Worm (Caenorhabditis elegans) whole organism, young adult: ENCODE measurements around the gene F17C11.22.

Experiments
- B0019.2 ChIP-seq: fragments of 200-800 bp; sonication (Bioruptor generic); conservative IDR thresholded peaks from 2 replicates; pipeline ENCODE4 v1.3.6; 2022; ENCODE audit warnings: missing genetic modification reagents, missing genetic modification characterization, missing compliant biosample characterization
- C06A6.2 ChIP-seq: fragments of 200-800 bp; sonication (Bioruptor generic); conservative IDR thresholded peaks from 2 replicates; pipeline ENCODE4 v1.3.6; 2022; ENCODE audit warnings: missing genetic modification characterization, missing compliant biosample characterization
- D2030.7 ChIP-seq: fragments of 200-800 bp; sonication (Bioruptor generic); IDR thresholded peaks from 2 replicates; pipeline ENCODE4 v1.3.6; 2022; ENCODE audit warnings: missing genetic modification reagents, missing genetic modification characterization, missing compliant biosample characterization
- F33H1.4 ChIP-seq: fragments of 200-800 bp; sonication (Bioruptor generic); IDR thresholded peaks from 2 replicates; pipeline ENCODE4 v1.3.6; 2022; ENCODE audit warnings: missing genetic modification reagents, missing genetic modification characterization, missing compliant biosample characterization
- F52B5.7 ChIP-seq: sonication (generic microtip); optimal IDR thresholded peaks from 2 replicates; lab custom pipeline; 2016; ENCODE audit warnings: mild to moderate bottlenecking, missing genetic modification characterization, missing compliant biosample characterization
- F55B11.4 ChIP-seq: sonication (generic microtip); optimal IDR thresholded peaks from 2 replicates; lab custom pipeline; 2016; ENCODE audit warnings: missing compliant biosample characterization, missing genetic modification characterization, borderline replicate concordance; ENCODE audit not compliant: insufficient read depth
- F57C9.4 ChIP-seq: sonication (generic microtip); optimal IDR thresholded peaks from 2 replicates; lab custom pipeline; 2017; ENCODE audit warnings: mild to moderate bottlenecking, missing genetic modification characterization, missing compliant biosample characterization
- K11D2.4 ChIP-seq: fragments of 200-800 bp; sonication (Bioruptor generic); IDR thresholded peaks from 2 replicates; pipeline ENCODE4 v1.3.6; 2022; ENCODE audit warnings: missing genetic modification reagents, missing genetic modification characterization, missing compliant biosample characterization
- Y67H2A.10 ChIP-seq: fragments of 200-800 bp; sonication (Bioruptor generic); conservative IDR thresholded peaks from 2 replicates; pipeline ENCODE4 v1.3.6; 2022; ENCODE audit warnings: missing genetic modification reagents, missing genetic modification characterization, missing compliant biosample characterization
- Y95B8A.8 ChIP-seq: fragments of 200-800 bp; sonication (Bioruptor generic); IDR thresholded peaks from 2 replicates; pipeline ENCODE4 v1.3.6; 2022; ENCODE audit warnings: missing genetic modification reagents, missing genetic modification characterization, missing compliant biosample characterization
- akir-1 ChIP-seq: fragments of 200-800 bp; sonication (Bioruptor generic); optimal IDR thresholded peaks from 2 replicates; lab custom pipeline; 2018; ENCODE audit warnings: mild to moderate bottlenecking, missing genetic modification characterization, moderate library complexity, missing compliant biosample characterization
- aptf-2 ChIP-seq: fragments of 200-800 bp; sonication (Bioruptor generic); conservative IDR thresholded peaks from 2 replicates; pipeline ENCODE4 v1.3.6; 2022; ENCODE audit warnings: missing genetic modification reagents, missing genetic modification characterization, missing compliant biosample characterization
- atf-7 ChIP-seq: sonication (generic microtip); optimal IDR thresholded peaks from 2 replicates; lab custom pipeline; 2017; ENCODE audit warnings: mild to moderate bottlenecking, missing genetic modification characterization, missing compliant biosample characterization
- athp-1 ChIP-seq: sonication (generic microtip); optimal IDR thresholded peaks from 2 replicates; lab custom pipeline; 2017; ENCODE audit warnings: mild to moderate bottlenecking, missing genetic modification characterization, missing compliant biosample characterization
- attf-3 ChIP-seq: fragments of 200-800 bp; sonication (Bioruptor generic); conservative IDR thresholded peaks from 2 replicates; pipeline ENCODE4 v1.3.6; 2022; ENCODE audit warnings: missing genetic modification reagents, missing genetic modification characterization, missing compliant biosample characterization
- cebp-1 ChIP-seq, 2 experiments: fragments of 200-800 bp in 1 of 2; sonication (Bioruptor generic) in 1 of 2; sonication (generic microtip) in 1 of 2; IDR thresholded peaks in 1 of 2; optimal IDR thresholded peaks in 1 of 2; 2 replicates each; pipeline versions ENCODE4 v1.3.6 to Lab custom; 2017 to 2022; ENCODE audit warnings: missing compliant biosample characterization in 2 of 2, missing genetic modification characterization in 2 of 2, mild to moderate bottlenecking in 1 of 2, missing genetic modification reagents in 1 of 2, moderate library complexity in 1 of 2
- ceh-79 ChIP-seq: sonication (generic microtip); optimal IDR thresholded peaks from 2 replicates; lab custom pipeline; 2017; ENCODE audit warnings: mild to moderate bottlenecking, missing genetic modification characterization, missing compliant biosample characterization
- ceh-91 ChIP-seq: fragments of 200-800 bp; sonication (Bioruptor generic); IDR thresholded peaks from 2 replicates; pipeline ENCODE4 v1.3.6; 2022; ENCODE audit warnings: missing genetic modification reagents, missing genetic modification characterization, missing compliant biosample characterization
- dox-1 ChIP-seq: fragments of 200-800 bp; sonication (Bioruptor generic); IDR thresholded peaks from 2 replicates; pipeline ENCODE4 v1.3.6; 2022; ENCODE audit warnings: missing genetic modification reagents, missing genetic modification characterization, missing compliant biosample characterization
- egl-44 ChIP-seq: fragments of 200-800 bp; sonication (Bioruptor generic); IDR thresholded peaks from 2 replicates; pipeline ENCODE4 v1.3.6; 2022; ENCODE audit warnings: missing genetic modification reagents, missing genetic modification characterization, missing compliant biosample characterization
- fkh-3 ChIP-seq: sonication (generic microtip); optimal IDR thresholded peaks from 2 replicates; lab custom pipeline; 2016; ENCODE audit warnings: mild to moderate bottlenecking, missing genetic modification characterization, missing compliant biosample characterization
- him-1 ChIP-seq: sonication (generic microtip); optimal IDR thresholded peaks from 2 replicates; lab custom pipeline; 2016; ENCODE audit warnings: missing genotype, missing genetic modification reagents, missing genetic modification characterization, missing compliant biosample characterization
- hlh-12 ChIP-seq: sonication (generic microtip); optimal IDR thresholded peaks from 2 replicates; lab custom pipeline; 2016; ENCODE audit warnings: missing genetic modification characterization, missing compliant biosample characterization
- hmg-1.2 ChIP-seq: fragments of 200-800 bp; sonication (Bioruptor generic); IDR thresholded peaks from 2 replicates; pipeline ENCODE4 v1.3.6; 2022; ENCODE audit warnings: missing genetic modification reagents, missing genetic modification characterization, missing compliant biosample characterization
- hrde-1 ChIP-seq: sonication (generic microtip); optimal IDR thresholded peaks from 2 replicates; lab custom pipeline; 2016; ENCODE audit warnings: missing genetic modification characterization, mild to moderate bottlenecking, missing compliant biosample characterization, moderate library complexity, missing genotype, missing genetic modification reagents, borderline replicate concordance
- lag-1 ChIP-seq: fragments of 200-800 bp; sonication (Bioruptor generic); IDR thresholded peaks from 2 replicates; pipeline ENCODE4 v1.3.6; 2022; ENCODE audit warnings: missing genetic modification reagents, missing genetic modification characterization, missing compliant biosample characterization
- lin-35 ChIP-seq, 3 experiments: fragments of 150-350 bp in 2 of 3; sonication (generic microtip) in 1 of 3; optimal IDR thresholded peaks; 2 replicates each; lab custom pipeline; 2014 to 2018; ENCODE audit warnings: missing biosample characterization in 3 of 3, missing genetic modification characterization in 3 of 3, missing genetic modification reagents in 3 of 3
- lir-1 ChIP-seq: fragments of 200-800 bp; sonication (Bioruptor generic); conservative IDR thresholded peaks from 2 replicates; pipeline ENCODE4 v1.3.6; 2022; ENCODE audit warnings: missing genetic modification reagents, missing genetic modification characterization, missing compliant biosample characterization
- lsy-27 ChIP-seq: sonication (generic microtip); optimal IDR thresholded peaks from 2 replicates; lab custom pipeline; 2017; ENCODE audit warnings: missing genetic modification characterization, mild to moderate bottlenecking, missing compliant biosample characterization, antibody characterized with exemption, missing genotype, borderline replicate concordance; ENCODE audit not compliant: insufficient read depth
- mes-4 ChIP-seq: sonication (generic microtip); optimal IDR thresholded peaks from 2 replicates; lab custom pipeline; 2016; ENCODE audit warnings: missing genotype, missing genetic modification characterization, missing compliant biosample characterization
- nhr-120 ChIP-seq: fragments of 200-800 bp; sonication (Bioruptor generic); IDR thresholded peaks from 2 replicates; pipeline ENCODE4 v1.3.6; 2022; ENCODE audit warnings: missing genetic modification characterization, missing compliant biosample characterization
- nhr-90 ChIP-seq: sonication (generic microtip); optimal IDR thresholded peaks from 2 replicates; lab custom pipeline; 2016; ENCODE audit warnings: missing genotype, mild to moderate bottlenecking, missing genetic modification characterization, missing compliant biosample characterization
- rec-8 ChIP-seq, 2 experiments: sonication (generic microtip); optimal IDR thresholded peaks; 2 replicates each; lab custom pipeline; 2016; ENCODE audit warnings: mild to moderate bottlenecking in 2 of 2, missing genetic modification characterization in 2 of 2, missing genetic modification reagents in 2 of 2, missing genotype in 2 of 2, missing biosample characterization in 1 of 2, missing compliant biosample characterization in 1 of 2, moderate library complexity in 1 of 2
- rpc-1 ChIP-seq, 2 experiments: fragments of 150-350 bp in 1 of 2; sonication (generic microtip) in 1 of 2; optimal IDR thresholded peaks; 2 replicates each; lab custom pipeline; 2014 to 2018; ENCODE audit warnings: missing biosample characterization in 1 of 2, missing genetic modification characterization in 1 of 2, missing genetic modification reagents in 1 of 2, missing genotype in 1 of 2
- snpc-1.1 ChIP-seq: sonication (generic microtip); optimal IDR thresholded peaks from 2 replicates; lab custom pipeline; 2017; ENCODE audit warnings: missing genetic modification characterization, mild to moderate bottlenecking, missing compliant biosample characterization, antibody characterized with exemption, moderate library complexity, missing genotype, missing genetic modification reagents; ENCODE audit not compliant: insufficient read depth
- tbp1 ChIP-seq: fragments of 200-800 bp; sonication (Bioruptor generic); optimal IDR thresholded peaks from 2 replicates; lab custom pipeline; 2018; ENCODE audit warnings: mild to moderate bottlenecking, missing genetic modification characterization, missing compliant biosample characterization
- tlf-1 ChIP-seq: fragments of 200-800 bp; sonication (Bioruptor generic); optimal IDR thresholded peaks from 2 replicates; lab custom pipeline; 2018; ENCODE audit warnings: mild to moderate bottlenecking, missing genetic modification characterization, missing compliant biosample characterization
- zim-3 ChIP-seq: sonication (generic microtip); optimal IDR thresholded peaks from 2 replicates; lab custom pipeline; 2017; ENCODE audit warnings: mild to moderate bottlenecking, missing genetic modification characterization, moderate library complexity, missing compliant biosample characterization
- ztf-18 ChIP-seq: sonication (generic microtip); optimal IDR thresholded peaks from 2 replicates; lab custom pipeline; 2016; ENCODE audit warnings: missing genotype, mild to moderate bottlenecking, missing genetic modification characterization, missing compliant biosample characterization
- ztf-25 ChIP-seq: fragments of 200-800 bp; sonication (Bioruptor generic); IDR thresholded peaks from 2 replicates; pipeline ENCODE4 v1.3.6; 2022; ENCODE audit warnings: missing genetic modification reagents, missing genetic modification characterization, missing compliant biosample characterization
- ztf-26 ChIP-seq: sonication (generic microtip); optimal IDR thresholded peaks from 2 replicates; lab custom pipeline; 2017; ENCODE audit warnings: missing genetic modification characterization, missing compliant biosample characterization
- ztf-28 ChIP-seq: fragments of 200-800 bp; sonication (Bioruptor generic); IDR thresholded peaks from 2 replicates; pipeline ENCODE4 v1.3.6; 2022; ENCODE audit warnings: missing genetic modification reagents, missing genetic modification characterization, missing compliant biosample characterization
- ztf-3 ChIP-seq: fragments of 200-800 bp; sonication (Bioruptor generic); optimal IDR thresholded peaks from 2 replicates; lab custom pipeline; 2018; ENCODE audit warnings: mild to moderate bottlenecking, missing genetic modification characterization, missing compliant biosample characterization

F17C11.22 gene

ce11 chrV:10970070-10970469 is at the start of gene F17C11.22:
Gene F17C11.22 (minus strand): TSS chrV:10970170.
- TF ChIP-seq hlh-12 = no peak

- TF ChIP-seq F52B5.7 (tag; lab: Kevin White, UChicago) (no peak), aptf-2 (GFP tag; lab: Robert Waterston, UW) (no peak), ceh-79 (no peak), lin-35 (GFP tag; optimal IDR thresholded peaks at IDR 0.05; lab: Kevin White, UChicago) (no peak), lag-1 (GFP tag; lab: Robert Waterston, UW) (no peak), hmg-1.2 (no peak), akir-1 (GFP tag; lab: Kevin White, UChicago) (no peak), zim-3 (tag; lab: Kevin White, UChicago) (no peak), Y67H2A.10 (GFP tag; lab: Robert Waterston, UW) (no peak), ztf-18 (tag; lab: Kevin White, UChicago) (no peak), rpc-1 (optimal IDR thresholded peaks at IDR 0.05; lab: Kevin White, UChicago) (no peak), rpc-1 (tag; optimal IDR thresholded peaks at IDR 0.05; lab: Kevin White, UChicago) (no peak), K11D2.4 (no peak), tlf-1 (no peak), attf-3 (no peak), F57C9.4 (tag; lab: Kevin White, UChicago) (no peak), ceh-91 (GFP tag; lab: Robert Waterston, UW) (no peak), atf-7 (no peak)
These were observed 47.0 kb upstream of the F17C11.22 start for ce11 chrV:11016846-11017553.

DNA sequence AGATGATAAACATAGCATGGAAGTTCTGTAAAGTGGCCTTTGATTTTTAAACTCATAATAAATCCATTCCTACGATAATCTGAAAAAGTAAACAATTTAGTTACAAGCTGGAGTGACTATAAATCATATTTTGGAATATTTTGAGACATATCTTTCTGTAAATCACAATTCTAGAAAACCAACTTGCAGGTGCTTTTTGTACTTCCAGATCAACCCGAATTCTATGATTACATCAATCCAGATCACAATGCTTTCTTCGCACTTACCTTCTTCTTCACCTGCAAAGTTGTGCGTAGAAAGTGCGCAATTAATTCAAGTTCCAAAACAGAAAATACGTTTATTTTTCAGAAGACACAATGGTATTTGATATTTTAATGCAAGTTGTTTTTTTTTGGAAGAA is 44.8 kb upstream of the F17C11.22 start:
- TF ChIP-seq Y67H2A.10 (GFP tag; lab: Robert Waterston, UW) (no peak), cebp-1 (GFP tag; IDR thresholded peaks at IDR 0.05; lab: Robert Waterston, UW) (no peak), cebp-1 (tag; optimal IDR thresholded peaks at IDR 0.05; lab: Kevin White, UChicago) (no peak), Y95B8A.8 (no peak), mes-4 (tag; lab: Kevin White, UChicago) (no peak), fkh-3 (tag; lab: Kevin White, UChicago) (no peak), athp-1 (no peak), lir-1 (GFP tag; lab: Robert Waterston, UW) (no peak), ztf-28 (no peak), F33H1.4 (GFP tag; lab: Robert Waterston, UW) (no peak), hlh-12 (no peak), him-1 (tag; lab: Kevin White, UChicago) (no peak), rec-8 (tag; optimal IDR thresholded peaks at IDR 0.05; lab: Kevin White, UChicago) (no peak), D2030.7 (GFP tag; lab: Robert Waterston, UW) (no peak), nhr-120 (no peak), nhr-90 (tag; lab: Kevin White, UChicago) (no peak), ztf-3 (GFP tag; lab: Kevin White, UChicago) (no peak)

- TF ChIP-seq B0019.2 (GFP tag; lab: Robert Waterston, UW) (no peak), ztf-25 (GFP tag; lab: Robert Waterston, UW) (no peak), ztf-26 (tag; lab: Kevin White, UChicago) (no peak), lsy-27 (no peak), dox-1 (GFP tag; lab: Robert Waterston, UW) (no peak), egl-44 (GFP tag; lab: Robert Waterston, UW) (no peak), F57C9.4 (tag; lab: Kevin White, UChicago) (no peak), snpc-1.1 (tag; lab: Kevin White, UChicago) (no peak), F52B5.7 (tag; lab: Kevin White, UChicago) (no peak), hrde-1 (tag; lab: Kevin White, UChicago) (no peak), C06A6.2 (GFP tag; lab: Robert Waterston, UW) (no peak), F55B11.4 (tag; lab: Kevin White, UChicago) (no peak), tbp1 (GFP tag; lab: Kevin White, UChicago) (no peak)
These were observed 43.2 kb upstream of the F17C11.22 start for ce11 chrV:11013179-11013578.
